Worm (Caenorhabditis elegans): ENCODE results near the gene gcc-1.

Gene gcc-1

DNA sequence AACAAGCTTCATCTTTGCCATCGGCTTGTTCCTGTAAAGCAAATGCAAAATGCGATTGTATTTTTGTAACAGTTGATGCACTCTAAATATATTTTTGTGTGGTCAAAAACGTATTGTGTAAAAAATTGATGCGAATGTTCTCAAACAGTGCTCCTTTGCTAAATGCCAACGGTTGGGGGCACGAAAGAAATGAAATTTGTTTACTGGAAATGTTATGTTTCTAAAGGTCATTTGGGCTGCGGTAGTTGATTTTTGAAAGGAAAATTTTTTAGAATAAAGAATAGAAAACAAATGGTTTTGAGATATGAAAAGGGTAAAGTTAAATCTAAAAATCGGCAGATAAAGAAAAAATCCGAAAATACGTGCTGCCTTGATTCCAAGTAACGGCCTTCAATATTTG lies 10.7 kb downstream of the gcc-1 start, which contains the start of gene C15C7.6:
C15C7.6 (minus strand) TSS at position 101 of the 400 bp plus-strand sequence.
- no peak for TF ChIP-seq arid-1 (GFP tag; conservative IDR thresholded peaks at IDR 0.05)
- no peak for TF ChIP-seq unc-39 (tag; optimal IDR thresholded peaks at IDR 0.05)
- no peak for TF ChIP-seq dmd-9 (GFP tag; IDR thresholded peaks at IDR 0.05)
- no peak for TF ChIP-seq T20F7.1 (GFP tag; optimal IDR thresholded peaks at IDR 0.05)
- TF ChIP-seq madf-9 (GFP tag; conservative IDR thresholded peaks at IDR 0.05), result no peak
- TF ChIP-seq lsy-2 (tag; optimal IDR thresholded peaks at IDR 0.05), result no peak
- no peak for TF ChIP-seq zag-1 (tag; optimal IDR thresholded peaks at IDR 0.05)
- no peak for TF ChIP-seq lin-29 (GFP tag; IDR thresholded peaks at IDR 0.05)
- TF ChIP-seq nhr-10 (tag; optimal IDR thresholded peaks at IDR 0.05), result no peak
- no peak for TF ChIP-seq daf-8 (GFP tag; IDR thresholded peaks at IDR 0.05)
- TF ChIP-seq ztf-11 (tag; optimal IDR thresholded peaks at IDR 0.05), result no peak

DNA sequence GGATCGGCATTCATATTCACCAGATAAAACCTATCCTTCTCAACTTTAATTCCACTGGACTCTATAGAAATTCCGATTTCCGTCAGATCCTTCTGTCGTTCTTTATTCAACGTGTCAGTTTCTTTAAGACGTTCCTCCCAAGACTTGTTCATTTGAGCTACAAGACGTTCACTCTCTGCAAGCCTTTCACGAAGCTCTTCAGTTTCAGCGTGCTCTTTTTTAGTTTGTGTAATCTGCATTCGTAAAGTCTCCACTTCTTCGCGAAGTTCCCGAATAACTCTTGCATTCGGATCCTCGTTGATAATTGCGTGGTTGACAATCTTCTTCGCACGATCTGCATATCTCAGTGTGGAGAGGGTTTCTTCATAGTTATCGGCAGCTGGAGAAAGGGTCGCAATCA lies 17.0 kb downstream of the gcc-1 start:
- TF ChIP-seq snpc-1.2 (GFP tag; IDR thresholded peaks at IDR 0.05) (no peak), unc-62 (GFP tag; optimal IDR thresholded peaks at IDR 0.05 in 1 of 2) (peak in 1 of 2 experiments; percentile 95), unc-62 (tag; optimal IDR thresholded peaks at IDR 0.05) (no peak)

DNA sequence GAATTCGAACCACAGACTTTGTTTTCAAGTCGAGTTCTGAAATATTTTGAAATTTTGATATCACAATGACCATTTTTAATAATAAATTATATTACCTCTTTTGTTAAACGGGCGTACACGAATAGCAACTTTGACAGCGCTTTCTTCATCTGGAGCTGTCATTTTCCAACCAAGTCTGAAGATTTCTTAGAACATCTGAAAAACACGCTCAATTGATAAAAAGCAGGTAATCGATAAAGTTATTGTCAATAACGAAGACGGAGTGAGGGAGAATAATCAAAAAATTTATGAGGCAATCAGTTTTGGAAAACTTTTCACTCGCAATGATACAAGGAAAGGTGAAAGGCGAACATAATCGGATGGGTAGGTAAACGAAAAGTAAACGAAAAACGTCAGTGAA lies 18.8 kb downstream of the gcc-1 start, which contains the start of gene klp-4:
klp-4 (minus strand) TSS at position 201 of the 400 bp plus-strand sequence.
- TF ChIP-seq unc-62 (GFP tag; optimal IDR thresholded peaks at IDR 0.05 in 1 of 2) (peak in 1 of 2 experiments; percentile 82), unc-62 (tag; optimal IDR thresholded peaks at IDR 0.05) (no peak), lin-15B (tag; optimal IDR thresholded peaks at IDR 0.05) (no peak), daf-16 (GFP tag; optimal IDR thresholded peaks at IDR 0.05) (no peak), daf-16 (tag; optimal IDR thresholded peaks at IDR 0.05) (peak; percentile 63), pqm-1 (tag; optimal IDR thresholded peaks at IDR 0.05) (peak; percentile 6)

DNA sequence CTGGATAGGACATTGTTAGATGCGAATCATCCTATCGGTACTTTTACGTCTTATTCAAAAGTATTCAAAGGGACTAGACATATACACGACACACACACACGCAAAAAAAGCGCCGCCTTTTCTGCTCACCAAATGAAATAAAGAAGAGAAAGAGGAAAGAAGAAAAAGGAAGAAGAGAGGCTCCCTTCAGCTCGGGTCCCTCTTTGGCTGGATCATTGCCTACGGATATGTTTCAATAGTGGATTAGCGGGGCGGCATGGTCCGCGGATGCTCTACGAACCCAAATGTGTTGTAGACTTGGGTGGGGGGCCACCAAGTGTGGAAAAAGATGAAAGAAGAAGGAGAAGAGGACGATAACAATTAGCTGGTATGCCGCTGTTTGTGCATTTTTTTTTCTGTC lies 21.6 kb downstream of the gcc-1 start:
- no peak for TF ChIP-seq lin-15B (tag; optimal IDR thresholded peaks at IDR 0.05)
- TF ChIP-seq set-16 (GFP tag; IDR thresholded peaks at IDR 0.05), result peak; percentile 33; the same call in 1 of the 2 replicates
- TF ChIP-seq snpc-4 (tag; optimal IDR thresholded peaks at IDR 0.05), result no peak

DNA sequence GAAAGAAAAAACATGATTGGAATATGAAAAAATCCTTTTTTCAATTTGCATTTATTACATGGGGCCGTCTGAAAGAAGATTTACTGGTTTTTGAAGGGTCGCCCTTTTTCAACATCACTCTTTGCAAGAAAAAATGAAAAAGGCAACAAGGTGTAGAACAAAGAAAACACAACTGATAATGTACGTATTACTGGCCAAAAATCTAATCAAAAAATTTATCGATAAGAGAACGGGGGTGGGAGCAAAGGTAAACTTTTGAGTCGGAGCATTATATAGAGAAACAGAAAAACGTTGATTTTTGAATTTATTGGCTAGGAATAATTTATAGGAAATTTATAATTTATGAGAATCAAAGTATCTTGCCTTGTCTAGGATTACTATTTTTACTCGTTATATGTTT lies 22.1 kb downstream of the gcc-1 start:
- TF ChIP-seq lin-15B (tag; optimal IDR thresholded peaks at IDR 0.05) (no peak), daf-16 (GFP tag; optimal IDR thresholded peaks at IDR 0.05) (no peak), daf-16 (tag; optimal IDR thresholded peaks at IDR 0.05) (peak; percentile 60), dmd-6 (GFP tag; IDR thresholded peaks at IDR 0.05) (peak; percentile 23; the same call in 1 of the 2 replicates), daf-12 (tag; optimal IDR thresholded peaks at IDR 0.05) (no peak), nhr-28 (tag; optimal IDR thresholded peaks at IDR 0.05) (peak; percentile 39), nhr-10 (tag; optimal IDR thresholded peaks at IDR 0.05) (no peak), ama-1 (optimal IDR thresholded peaks at IDR 0.05) (no peak), sdz-12 (GFP tag; optimal IDR thresholded peaks at IDR 0.05) (no peak), lir-3 (tag; optimal IDR thresholded peaks at IDR 0.05) (no peak), Y5F2A.4 (GFP tag; optimal IDR thresholded peaks at IDR 0.05) (no peak), pqm-1 (tag; optimal IDR thresholded peaks at IDR 0.05) (peak; percentile 85), ceh-32 (tag; optimal IDR thresholded peaks at IDR 0.05; ENCODE audit: poor library complexity) (no peak), zfp-3 (GFP tag; conservative IDR thresholded peaks at IDR 0.05) (no peak), php-3 (GFP tag; IDR thresholded peaks at IDR 0.05) (no peak), unc-130 (GFP tag; optimal IDR thresholded peaks at IDR 0.05) (no peak)

DNA sequence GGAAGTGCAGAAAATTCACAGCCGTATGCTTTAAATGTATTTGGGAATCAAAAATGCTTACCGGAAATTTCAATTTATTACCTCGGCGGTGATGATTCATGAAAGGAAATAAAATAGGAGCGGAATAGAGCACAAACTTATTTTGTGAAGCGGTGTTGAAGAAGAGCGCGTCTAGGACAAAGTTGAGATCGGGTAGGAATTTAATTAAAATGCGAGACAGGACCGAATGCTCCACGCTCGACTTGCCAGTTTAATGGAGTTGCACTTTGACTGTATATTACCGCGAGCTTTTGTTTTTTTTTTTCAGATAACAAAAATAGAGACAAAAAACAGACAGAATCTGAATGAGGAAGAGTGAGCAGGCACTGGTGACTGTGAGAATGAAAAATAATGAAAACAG lies 24.9 kb downstream of the gcc-1 start:
- TF ChIP-seq unc-62 (GFP tag; optimal IDR thresholded peaks at IDR 0.05 in 1 of 2) (peak in 1 of 2 experiments; percentile 81), unc-62 (tag; optimal IDR thresholded peaks at IDR 0.05) (no peak), fkh-10 (GFP tag; optimal IDR thresholded peaks at IDR 0.05) (no peak)

All from whole organism, L4 larva.